Fruit fly (Drosophila melanogaster): ENCODE results near the gene CG31221.

CG31221 gene

dm6 chr3R:19460409-19461217 is 48.1 kb downstream of the CG31221 start, which contains the start of gene Dys (continued):
- TF ChIP-seq HLHmδ (GFP tag; optimal IDR thresholded peaks at IDR 0.05) (peak; percentile 20), ems (GFP tag; optimal IDR thresholded peaks at IDR 0.05) (peak; percentile 83), chm (GFP tag; IDR thresholded peaks at IDR 0.05) (no peak), dm (GFP tag; optimal IDR thresholded peaks at IDR 0.05) (peak; percentile 64), ab (GFP tag; optimal IDR thresholded peaks at IDR 0.05) (peak; percentile 58), Sox102F (GFP tag; optimal IDR thresholded peaks at IDR 0.05) (peak; percentile 92), CG2120 (GFP tag; optimal IDR thresholded peaks at IDR 0.05) (peak; percentile 97), sisA (GFP tag; IDR thresholded peaks at IDR 0.05) (no peak), Hr51 (GFP tag; optimal IDR thresholded peaks at IDR 0.05) (peak; percentile 53 to 84), Antp (GFP tag; optimal IDR thresholded peaks at IDR 0.05) (peak; percentile 72), Doc3 (GFP tag; IDR thresholded peaks at IDR 0.05; ENCODE audit: partially characterized antibody) (no peak), Bteb2 (GFP tag; optimal IDR thresholded peaks at IDR 0.05) (peak; percentile 77), caup (GFP tag; optimal IDR thresholded peaks at IDR 0.05; ENCODE audit: severe bottlenecking) (peak; percentile 83), CG2678 (tag; optimal IDR thresholded peaks at IDR 0.05) (peak; percentile 95), CG8765 (GFP tag; IDR thresholded peaks at IDR 0.05) (no peak), CG17612 (GFP tag; IDR thresholded peaks at IDR 0.05) (no peak; the same call in none of the 2 replicates), CG13287 (GFP tag; IDR thresholded peaks at IDR 0.05; ENCODE audit: partially characterized antibody) (no peak), chif (GFP tag; optimal IDR thresholded peaks at IDR 0.05) (peak; percentile 76 to 82), HmgZ (tag; optimal IDR thresholded peaks at IDR 0.05) (peak; percentile 91), CG31388 (GFP tag; optimal IDR thresholded peaks at IDR 0.05) (peak; percentile 33), CG32767 (GFP tag; IDR thresholded peaks at IDR 0.05) (no peak; the same call in 1 of the 2 replicates), BEAF-32 (GFP tag; optimal IDR thresholded peaks at IDR 0.05) (no peak), pita (GFP tag; optimal IDR thresholded peaks at IDR 0.05) (no peak), CG11085 (GFP tag; IDR thresholded peaks at IDR 0.05) (no peak; the same call in none of the 2 replicates), nerfin-2 (GFP tag; IDR thresholded peaks at IDR 0.05; ENCODE audit: partially characterized antibody) (no peak), dati (GFP tag; IDR thresholded peaks at IDR 0.05) (0 out of 2 replicates have a peak, but pooled peaks have one; percentile 4), Hey (tag; optimal IDR thresholded peaks at IDR 0.05) (peak; percentile 42), D19B (GFP tag; optimal IDR thresholded peaks at IDR 0.05) (peak; percentile 99), inv (GFP tag; IDR thresholded peaks at IDR 0.05; ENCODE audit: partially characterized antibody) (no peak), Elba2 (GFP tag; optimal IDR thresholded peaks at IDR 0.05) (no peak), CG7357 (GFP tag; IDR thresholded peaks at IDR 0.05) (peak; percentile 71), CG2712 (tag; optimal IDR thresholded peaks at IDR 0.05) (peak; percentile 92), CG31365 (tag; optimal IDR thresholded peaks at IDR 0.05) (peak; percentile 63), CG32532 (GFP tag; IDR thresholded peaks at IDR 0.05) (no peak; the same call in 1 of the 2 replicates), ato (GFP tag; IDR thresholded peaks at IDR 0.05; ENCODE audit: partially characterized antibody) (no peak), Dbx (GFP tag; IDR thresholded peaks at IDR 0.05) (no peak; the same call in 1 of the 3 replicates), Dfd (GFP tag; optimal IDR thresholded peaks at IDR 0.05) (no peak), twi (tag; optimal IDR thresholded peaks at IDR 0.05) (no peak), CG15011 (GFP tag; optimal IDR thresholded peaks at IDR 0.05) (peak; percentile 75), abd-A (tag; optimal IDR thresholded peaks at IDR 0.05) (no peak), slp2 (GFP tag; optimal IDR thresholded peaks at IDR 0.05) (peak; percentile 82), ewg (GFP tag; optimal IDR thresholded peaks at IDR 0.05) (peak; percentile 72), Med (GFP tag) (no peak), tna (GFP tag; IDR thresholded peaks at IDR 0.05; ENCODE audit: partially characterized antibody) (no peak), CG2202 (tag; optimal IDR thresholded peaks at IDR 0.05) (peak; percentile 50), odd (GFP tag; optimal IDR thresholded peaks at IDR 0.05) (peak; percentile 77), B-H1 (GFP tag; IDR thresholded peaks at IDR 0.05) (peak; percentile 75)

Measured in whole organism, embryonic.